Fruit fly (Drosophila melanogaster) whole organism: ENCODE data around the gene CG31515.

Source experiments
- CG8478 ChIP-seq: fragments of >200 bp; optimal IDR thresholded peaks from 2 replicates; lab custom pipeline; 2018; ENCODE audit warnings: inconsistent platforms
- Dll ChIP-seq: fragments of >200 bp; optimal IDR thresholded peaks from 2 replicates; lab custom pipeline; 2017
- usp ChIP-seq: fragments of >200 bp; optimal IDR thresholded peaks from 2 replicates; lab custom pipeline; 2017; ENCODE audit warnings: missing biosample characterization, missing genetic modification characterization, mixed read lengths

dm6 chr3R:23360356-23360755, 28.3 kb downstream of the CG31515 start:
- no peak for TF ChIP-seq usp (GFP tag; lab: Kevin White, UChicago)
- TF ChIP-seq CG8478 (lab: Kevin White, UChicago), result no peak
- TF ChIP-seq Dll (lab: Kevin White, UChicago), result no peak
